Worm (Caenorhabditis elegans) whole organism, L2 larva: ENCODE data around the gene ZK593.2.

ENCODE experiments used
- ZK546.5 ChIP-seq: sonication (generic microtip); optimal IDR thresholded peaks from 2 replicates; lab custom pipeline; 2017; ENCODE audit warnings: missing biosample characterization, missing genetic modification characterization
- aly-2 ChIP-seq: fragments of 150-350 bp; optimal IDR thresholded peaks from 2 replicates; lab custom pipeline; 2014; ENCODE audit warnings: missing biosample characterization, missing genetic modification characterization
- ama-1 ChIP-seq: fragments of 150-350 bp; optimal IDR thresholded peaks from 2 replicates; lab custom pipeline; 2018; ENCODE audit warnings: inconsistent platforms
- ceh-82 ChIP-seq: fragments of 150-350 bp; optimal IDR thresholded peaks from 2 replicates; lab custom pipeline; 2014; ENCODE audit warnings: missing biosample characterization, missing genetic modification characterization
- egl-27 ChIP-seq: sonication (generic microtip); optimal IDR thresholded peaks from 3 replicates; lab custom pipeline; 2017; ENCODE audit warnings: missing biosample characterization, missing genetic modification reagents, missing genetic modification characterization
- gmeb-1 ChIP-seq: fragments of 150-350 bp; optimal IDR thresholded peaks from 2 replicates; lab custom pipeline; 2014; ENCODE audit warnings: missing biosample characterization, missing genetic modification characterization
- nhr-11 ChIP-seq: fragments of 150-350 bp; optimal IDR thresholded peaks from 2 replicates; lab custom pipeline; 2014; ENCODE audit warnings: missing biosample characterization, missing genetic modification characterization
- nhr-237 ChIP-seq: fragments of 150-350 bp; optimal IDR thresholded peaks from 2 replicates; lab custom pipeline; 2014; ENCODE audit warnings: missing biosample characterization, missing genetic modification characterization

DNA sequence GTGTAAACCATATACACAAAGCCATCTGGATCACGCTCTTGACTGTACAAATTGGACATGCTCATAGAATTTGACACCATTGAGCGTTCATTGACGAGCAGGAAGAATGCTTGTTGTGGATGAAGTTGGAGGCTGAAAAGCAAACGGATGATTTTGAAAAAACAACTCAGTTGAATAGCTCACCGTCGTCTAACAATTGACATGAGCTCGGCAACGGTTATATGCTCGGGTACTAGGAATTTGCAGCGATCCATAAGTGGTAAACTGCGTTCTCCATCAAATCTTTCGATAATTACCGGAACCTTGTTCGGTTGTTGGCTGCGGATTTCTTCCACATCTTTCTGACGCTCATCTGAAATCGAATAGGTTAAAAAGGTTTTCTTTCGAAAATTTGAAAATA is 21.6 kb downstream of the ZK593.2 start:
- no peak for TF ChIP-seq nhr-11 (tag; lab: Kevin White, UChicago)
- no peak for TF ChIP-seq gmeb-1 (tag; lab: Kevin White, UChicago)
- TF ChIP-seq ceh-82 (tag; lab: Kevin White, UChicago), result no peak
- TF ChIP-seq ZK546.5 (tag; lab: Kevin White, UChicago), result no peak
- TF ChIP-seq aly-2 (tag; lab: Kevin White, UChicago), result no peak
- TF ChIP-seq egl-27 (tag; lab: Kevin White, UChicago), result no peak
- TF ChIP-seq nhr-237 (tag; lab: Kevin White, UChicago), result no peak
- TF ChIP-seq ama-1 (lab: Kevin White, UChicago), result no peak
